Fruit fly (Drosophila melanogaster) whole organism, prepupa: ENCODE measurements around the gene HHEX.
A peak's percentile ranks its signal among the peaks of the same experiment; 100 is the strongest.

Source experiments
- Blimp-1 ChIP-seq: fragments of 200-800 bp; sonication (Bioruptor generic); optimal IDR thresholded peaks from 3 replicates; lab custom pipeline; 2017; ENCODE audit warnings: missing biosample characterization, missing genetic modification characterization, mild to moderate bottlenecking, moderate library complexity, missing genetic modification reagents
- CG10631 ChIP-seq: fragments of 200-800 bp; sonication (Bioruptor generic); optimal IDR thresholded peaks from 2 replicates; lab custom pipeline; 2016; ENCODE audit warnings: missing biosample characterization, missing genetic modification characterization
- CG10669 ChIP-seq: fragments of 200-800 bp; sonication (Bioruptor generic); optimal IDR thresholded peaks from 3 replicates; lab custom pipeline; 2018; ENCODE audit warnings: missing biosample characterization, mild to moderate bottlenecking, missing genetic modification characterization, moderate library complexity
- CG11294 ChIP-seq: fragments of 200-800 bp; sonication (Bioruptor generic); IDR thresholded peaks from 2 replicates; pipeline ENCODE4 v1.3.6; 2022; ENCODE audit warnings: missing biosample characterization, missing genetic modification characterization
- CG11902 ChIP-seq: fragments of 200-800 bp; sonication (Bioruptor generic); optimal IDR thresholded peaks from 3 replicates; lab custom pipeline; 2016; ENCODE audit warnings: missing biosample characterization, missing genetic modification characterization
- CG1621 ChIP-seq: fragments of 200-800 bp; sonication (Bioruptor generic); optimal IDR thresholded peaks from 3 replicates; lab custom pipeline; 2018; ENCODE audit warnings: missing biosample characterization, mild to moderate bottlenecking, missing genetic modification characterization
- CG16779 ChIP-seq: fragments of 200-800 bp; sonication (Bioruptor generic); optimal IDR thresholded peaks from 3 replicates; lab custom pipeline; 2017; ENCODE audit warnings: missing biosample characterization, mild to moderate bottlenecking, missing genetic modification characterization
- CG3032 ChIP-seq: fragments of 200-800 bp; optimal IDR thresholded peaks from 2 replicates; lab custom pipeline; 2019; ENCODE audit warnings: missing biosample characterization, mild to moderate bottlenecking, missing genetic modification characterization, moderate library complexity
- CG31627 ChIP-seq: fragments of 200-800 bp; sonication (Bioruptor generic); optimal IDR thresholded peaks from 3 replicates; lab custom pipeline; 2016; ENCODE audit warnings: missing biosample characterization, missing genetic modification characterization
- CG34406 ChIP-seq: fragments of 200-800 bp; sonication (Bioruptor generic); optimal IDR thresholded peaks from 3 replicates; lab custom pipeline; 2016; ENCODE audit warnings: missing biosample characterization, missing genetic modification characterization
- CG3919 ChIP-seq: fragments of 200-800 bp; sonication (Bioruptor generic); optimal IDR thresholded peaks from 3 replicates; lab custom pipeline; 2016; ENCODE audit warnings: missing biosample characterization, missing genetic modification characterization
- CG4318 ChIP-seq: fragments of 200-800 bp; sonication (Bioruptor generic); optimal IDR thresholded peaks from 3 replicates; lab custom pipeline; 2017; ENCODE audit warnings: missing biosample characterization, mild to moderate bottlenecking, missing genetic modification characterization
- CG6163 ChIP-seq: fragments of 200-800 bp; sonication (Bioruptor generic); IDR thresholded peaks from 3 replicates; pipeline ENCODE4 v1.3.6; 2022; ENCODE audit warnings: missing biosample characterization, missing genetic modification characterization
- CG6276 ChIP-seq: fragments of 200-800 bp; sonication (Bioruptor generic); optimal IDR thresholded peaks from 2 replicates; lab custom pipeline; 2017; ENCODE audit warnings: missing biosample characterization, mild to moderate bottlenecking, missing genetic modification characterization
- CG6808 ChIP-seq: fragments of 200-800 bp; sonication (Bioruptor generic); optimal IDR thresholded peaks from 3 replicates; lab custom pipeline; 2017; ENCODE audit warnings: missing biosample characterization, missing genetic modification characterization, mild to moderate bottlenecking, moderate library complexity, missing genetic modification reagents
- CG8119 ChIP-seq: fragments of 200-800 bp; sonication (Bioruptor generic); IDR thresholded peaks from 3 replicates; pipeline ENCODE4 v1.3.6; 2022; ENCODE audit warnings: missing biosample characterization, missing genetic modification characterization
- CG9139 ChIP-seq: fragments of 200-800 bp; sonication (Bioruptor generic); optimal IDR thresholded peaks from 3 replicates; lab custom pipeline; 2017; ENCODE audit warnings: missing biosample characterization, mild to moderate bottlenecking, missing genetic modification characterization
- Eip75B ChIP-seq: fragments of 200-800 bp; sonication (Bioruptor generic); optimal IDR thresholded peaks from 3 replicates; lab custom pipeline; 2016; ENCODE audit warnings: missing biosample characterization, missing genetic modification characterization
- Eip93F ChIP-seq: fragments of 200-800 bp; sonication (Bioruptor generic); optimal IDR thresholded peaks from 2 replicates; lab custom pipeline; 2016; ENCODE audit warnings: missing biosample characterization, mild to moderate bottlenecking, missing genetic modification characterization
- Ets21C ChIP-seq: fragments of 200-800 bp; sonication (Bioruptor generic); optimal IDR thresholded peaks from 3 replicates; lab custom pipeline; 2016; ENCODE audit warnings: missing biosample characterization, missing genetic modification characterization
- Ets96B ChIP-seq: fragments of 200-800 bp; optimal IDR thresholded peaks from 2 replicates; lab custom pipeline; 2019; ENCODE audit warnings: missing biosample characterization, mild to moderate bottlenecking, missing genetic modification characterization, moderate library complexity
- Hr38 ChIP-seq: sonication (Bioruptor generic); optimal IDR thresholded peaks from 2 replicates; lab custom pipeline; 2016; ENCODE audit warnings: missing biosample characterization, missing genetic modification characterization
- Hr39 ChIP-seq: fragments of 200-800 bp; sonication (Bioruptor generic); optimal IDR thresholded peaks from 2 replicates; lab custom pipeline; 2016; ENCODE audit warnings: missing biosample characterization, missing genetic modification characterization
- Hr4 ChIP-seq: fragments of 200-800 bp; sonication (Bioruptor generic); optimal IDR thresholded peaks from 3 replicates; lab custom pipeline; 2016; ENCODE audit warnings: missing biosample characterization, missing genetic modification characterization
- Met ChIP-seq: fragments of 200-800 bp; sonication (Bioruptor generic); optimal IDR thresholded peaks from 3 replicates; lab custom pipeline; 2016; ENCODE audit warnings: missing biosample characterization, missing genetic modification characterization
- OdsH ChIP-seq: fragments of 200-800 bp; sonication (Bioruptor generic); optimal IDR thresholded peaks from 3 replicates; lab custom pipeline; 2016; ENCODE audit warnings: missing biosample characterization, missing genetic modification characterization
- Smox ChIP-seq: fragments of 200-800 bp; sonication (Bioruptor generic); optimal IDR thresholded peaks from 3 replicates; lab custom pipeline; 2016; ENCODE audit warnings: missing biosample characterization, missing genetic modification characterization
- Sox102F ChIP-seq: fragments of 200-800 bp; sonication (Bioruptor generic); optimal IDR thresholded peaks from 2 replicates; lab custom pipeline; 2016; ENCODE audit warnings: missing biosample characterization, mild to moderate bottlenecking, missing genetic modification characterization
- Sox14 ChIP-seq: fragments of 200-800 bp; sonication (Bioruptor generic); optimal IDR thresholded peaks from 3 replicates; lab custom pipeline; 2016; ENCODE audit warnings: missing biosample characterization, missing genetic modification characterization
- Sox15 ChIP-seq: fragments of 200-800 bp; sonication (Bioruptor generic); optimal IDR thresholded peaks from 3 replicates; lab custom pipeline; 2016; ENCODE audit warnings: missing biosample characterization, missing genetic modification characterization
- cyc ChIP-seq: fragments of 200-800 bp; sonication (Bioruptor generic); optimal IDR thresholded peaks from 3 replicates; lab custom pipeline; 2016; ENCODE audit warnings: missing biosample characterization, missing genetic modification characterization
- dac ChIP-seq: fragments of 200-800 bp; sonication (Bioruptor generic); optimal IDR thresholded peaks from 2 replicates; lab custom pipeline; 2017; ENCODE audit warnings: missing biosample characterization, mild to moderate bottlenecking, missing genetic modification characterization
- eg ChIP-seq: fragments of 200-800 bp; sonication (Bioruptor generic); IDR thresholded peaks from 3 replicates; pipeline ENCODE4 v1.3.6; 2022; ENCODE audit warnings: missing biosample characterization, missing genetic modification characterization
- esn ChIP-seq: fragments of 200-800 bp; sonication (Bioruptor generic); optimal IDR thresholded peaks from 2 replicates; lab custom pipeline; 2016; ENCODE audit warnings: missing biosample characterization, mild to moderate bottlenecking, missing genetic modification characterization, moderate library complexity
- fd59A ChIP-seq: fragments of 200-800 bp; sonication (Bioruptor generic); optimal IDR thresholded peaks from 2 replicates; lab custom pipeline; 2017; ENCODE audit warnings: missing biosample characterization, mild to moderate bottlenecking, missing genetic modification characterization, missing genetic modification reagents
- fkh ChIP-seq: fragments of 200-800 bp; sonication (Bioruptor generic); optimal IDR thresholded peaks from 3 replicates; lab custom pipeline; 2017; ENCODE audit warnings: missing biosample characterization, mild to moderate bottlenecking, missing genetic modification characterization, moderate library complexity
- net ChIP-seq: fragments of 200-800 bp; sonication (Bioruptor generic); optimal IDR thresholded peaks from 3 replicates; lab custom pipeline; 2016; ENCODE audit warnings: missing biosample characterization, missing genetic modification characterization
- pdm3 ChIP-seq: fragments of 200-800 bp; sonication (Bioruptor generic); optimal IDR thresholded peaks from 3 replicates; lab custom pipeline; 2016; ENCODE audit warnings: missing biosample characterization, missing genetic modification characterization
- salr ChIP-seq, 2 experiments: fragments of 200-800 bp; sonication (Bioruptor generic); optimal IDR thresholded peaks; 3 replicates each; lab custom pipeline; 2016 to 2018; ENCODE audit warnings: missing biosample characterization in 2 of 2, missing genetic modification characterization in 2 of 2, mild to moderate bottlenecking in 1 of 2
- spab ChIP-seq: fragments of 200-800 bp; sonication (Bioruptor generic); optimal IDR thresholded peaks from 2 replicates; lab custom pipeline; 2017; ENCODE audit warnings: missing biosample characterization, mild to moderate bottlenecking, missing genetic modification characterization, missing genetic modification reagents
- ss ChIP-seq, 2 experiments: fragments of 200-800 bp; sonication (Bioruptor generic); optimal IDR thresholded peaks; 2 replicates in 1 of 2; 3 replicates in 1 of 2; lab custom pipeline; 2017 to 2018; ENCODE audit warnings: mild to moderate bottlenecking in 2 of 2, missing biosample characterization in 2 of 2, missing genetic modification characterization in 2 of 2, moderate library complexity in 1 of 2
- topi ChIP-seq: fragments of 200-800 bp; sonication (Bioruptor generic); optimal IDR thresholded peaks from 3 replicates; lab custom pipeline; 2016; ENCODE audit warnings: missing biosample characterization, missing genetic modification characterization
- vri ChIP-seq: fragments of 200-800 bp; sonication (Bioruptor generic); optimal IDR thresholded peaks from 3 replicates; lab custom pipeline; 2016; ENCODE audit warnings: missing biosample characterization, mild to moderate bottlenecking, missing genetic modification characterization

HHEX gene

dm6 chr3R:21064000-21064924 is 16.5 kb downstream of the HHEX start, which contains the start of gene Cortactin (continued):
- peak; percentile 1 for TF ChIP-seq CG3919 (GFP tag; lab: Kevin White, UChicago)
- no peak for TF ChIP-seq Hr38 (GFP tag; lab: Kevin White, UChicago)
- TF ChIP-seq CG1621 (tag; lab: Kevin White, UChicago), result no peak
- no peak for TF ChIP-seq Blimp-1
- no peak for TF ChIP-seq CG6276 (GFP tag; lab: Kevin White, UChicago)

- no peak for TF ChIP-seq CG6163 (GFP tag; lab: Robert Waterston, UW)
- no peak for TF ChIP-seq esn (GFP tag; lab: Kevin White, UChicago)
- no peak for TF ChIP-seq eg (GFP tag; lab: Robert Waterston, UW)
- TF ChIP-seq CG6808 (GFP tag; lab: Kevin White, UChicago), result no peak
- no peak for TF ChIP-seq Sox15 (GFP tag; lab: Kevin White, UChicago)
These were observed 17.3 kb downstream of the HHEX start for dm6 chr3R:21063433-21063832.

- no peak for TF ChIP-seq Sox102F (GFP tag; lab: Kevin White, UChicago)
- TF ChIP-seq dac (GFP tag; lab: Kevin White, UChicago), result no peak
- TF ChIP-seq Ets21C (GFP tag; lab: Kevin White, UChicago), result no peak
- TF ChIP-seq Hr38 (GFP tag; lab: Kevin White, UChicago), result no peak
- TF ChIP-seq CG10631 (GFP tag; lab: Kevin White, UChicago), result no peak
- TF ChIP-seq CG1621 (tag; lab: Kevin White, UChicago), result peak; percentile 25
- no peak for TF ChIP-seq salr (GFP tag; optimal IDR thresholded peaks at IDR 0.05; lab: Kevin White, UChicago)
- TF ChIP-seq CG6163 (GFP tag; lab: Robert Waterston, UW), result no peak
- TF ChIP-seq net, result no peak
- TF ChIP-seq fd59A, result no peak
- peak; percentile 51 for TF ChIP-seq Sox14 (GFP tag; lab: Kevin White, UChicago)
- no peak for TF ChIP-seq cyc (GFP tag; lab: Kevin White, UChicago)
- no peak for TF ChIP-seq OdsH
- TF ChIP-seq CG8119, result no peak
- TF ChIP-seq Met (GFP tag; lab: Kevin White, UChicago), result no peak
- TF ChIP-seq CG10669 (GFP tag; lab: Kevin White, UChicago), result no peak
- no peak for TF ChIP-seq CG11902 (GFP tag; lab: Kevin White, UChicago)
- TF ChIP-seq pdm3 (GFP tag; lab: Kevin White, UChicago), result no peak
- TF ChIP-seq CG3032 (tag; lab: Kevin White, UChicago), result peak; percentile 6
- no peak for TF ChIP-seq fkh (GFP tag; lab: Kevin White, UChicago)
- no peak for TF ChIP-seq Eip75B (GFP tag; lab: Kevin White, UChicago)
- no peak for TF ChIP-seq topi
- no peak for TF ChIP-seq Eip93F
- TF ChIP-seq CG3919 (GFP tag; lab: Kevin White, UChicago), result no peak
- no peak for TF ChIP-seq CG9139
- TF ChIP-seq CG11294 (GFP tag; lab: Robert Waterston, UW), result no peak
- no peak for TF ChIP-seq Hr4 (GFP tag; lab: Kevin White, UChicago)
- TF ChIP-seq CG4318 (GFP tag; lab: Kevin White, UChicago), result no peak
- TF ChIP-seq CG34406 (GFP tag; lab: Kevin White, UChicago), result no peak
- no peak for TF ChIP-seq ss (GFP tag; optimal IDR thresholded peaks at IDR 0.05; lab: Kevin White, UChicago)
- TF ChIP-seq spab (GFP tag; lab: Kevin White, UChicago), result no peak
- no peak for TF ChIP-seq esn (GFP tag; lab: Kevin White, UChicago)
- TF ChIP-seq vri (GFP tag; lab: Kevin White, UChicago), result peak; percentile 9
- no peak for TF ChIP-seq Smox
- TF ChIP-seq CG16779, result no peak
- TF ChIP-seq CG6808 (GFP tag; lab: Kevin White, UChicago), result no peak
- TF ChIP-seq Ets96B (tag; lab: Kevin White, UChicago), result no peak
- no peak for TF ChIP-seq CG31627
- no peak for TF ChIP-seq Hr39
These were observed 20.1 kb downstream of the HHEX start, which contains the start of gene Mvl for dm6 chr3R:21060430-21061245. Gene Mvl, minus strand, starts transcription at chr3R:21060800.
